Fruit fly (Drosophila melanogaster) whole organism, embryonic: ENCODE data around the gene Cyp4d20.

ENCODE experiments used
- Ada2b ChIP-seq: fragments of 200-800 bp; sonication (Bioruptor generic); IDR thresholded peaks from 2 replicates; pipeline ENCODE4 v1.3.6; 2022; ENCODE audit warnings: missing biosample characterization, missing genetic modification characterization
- Aef1 ChIP-seq: fragments of 200-800 bp; sonication (Bioruptor generic); IDR thresholded peaks from 3 replicates; pipeline ENCODE4 v1.3.6; 2022; ENCODE audit warnings: missing biosample characterization, missing genetic modification characterization
- Blimp-1 ChIP-seq: fragments of 200-800 bp; sonication (Bioruptor generic); optimal IDR thresholded peaks from 3 replicates; lab custom pipeline; 2018; ENCODE audit warnings: missing biosample characterization, missing genetic modification characterization, mild to moderate bottlenecking, moderate library complexity, missing genetic modification reagents
- CG10366 ChIP-seq: fragments of 200-800 bp; sonication (Bioruptor generic); IDR thresholded peaks from 2 replicates; pipeline ENCODE4 v1.3.6; 2022; ENCODE audit warnings: missing biosample characterization, missing genetic modification characterization
- CG10543 ChIP-seq: fragments of 200-800 bp; sonication (Bioruptor generic); optimal IDR thresholded peaks from 3 replicates; lab custom pipeline; 2017; ENCODE audit warnings: missing biosample characterization, mild to moderate bottlenecking, missing genetic modification characterization, moderate library complexity
- CG13424 ChIP-seq: fragments of 200-800 bp; sonication (Bioruptor generic); optimal IDR thresholded peaks from 2 replicates; lab custom pipeline; 2019; ENCODE audit warnings: missing biosample characterization, mild to moderate bottlenecking, missing genetic modification characterization, moderate library complexity
- CG17568 ChIP-seq: fragments of 200-800 bp; sonication (Bioruptor generic); optimal IDR thresholded peaks from 2 replicates; lab custom pipeline; 2018; ENCODE audit warnings: missing biosample characterization, mild to moderate bottlenecking, missing genetic modification characterization, moderate library complexity
- CG1792 ChIP-seq: fragments of 200-800 bp; sonication (Bioruptor generic); optimal IDR thresholded peaks from 2 replicates; lab custom pipeline; 2016; ENCODE audit warnings: missing biosample characterization, missing genetic modification characterization
- CG18764 ChIP-seq: fragments of 200-800 bp; sonication (Bioruptor generic); optimal IDR thresholded peaks from 3 replicates; lab custom pipeline; 2016; ENCODE audit warnings: missing biosample characterization, missing genetic modification characterization
- CG30020 ChIP-seq: fragments of 200-800 bp; optimal IDR thresholded peaks from 2 replicates; lab custom pipeline; 2019; ENCODE audit warnings: missing biosample characterization, mild to moderate bottlenecking, missing genetic modification characterization, moderate library complexity
- CG7271 ChIP-seq: fragments of 200-800 bp; sonication (Bioruptor generic); optimal IDR thresholded peaks from 2 replicates; lab custom pipeline; 2018; ENCODE audit warnings: missing biosample characterization, mild to moderate bottlenecking, missing genetic modification characterization, moderate library complexity
- CG9817 ChIP-seq: fragments of 200-800 bp; sonication (Bioruptor generic); optimal IDR thresholded peaks from 2 replicates; lab custom pipeline; 2018; ENCODE audit warnings: missing biosample characterization, mild to moderate bottlenecking, missing genetic modification characterization, moderate library complexity
- CkIIα-i1 ChIP-seq: fragments of 200-800 bp; sonication (Bioruptor generic); IDR thresholded peaks from 2 replicates; pipeline ENCODE4 v1.3.6; 2022; ENCODE audit warnings: missing biosample characterization, missing genetic modification characterization
- Dad ChIP-seq: fragments of 200-800 bp; sonication (Bioruptor generic); optimal IDR thresholded peaks from 3 replicates; lab custom pipeline; 2016; ENCODE audit warnings: missing biosample characterization, missing genetic modification characterization
- Dek ChIP-seq: fragments of 200-800 bp; sonication (Bioruptor generic); optimal IDR thresholded peaks from 3 replicates; lab custom pipeline; 2019; ENCODE audit warnings: missing biosample characterization, mild to moderate bottlenecking, missing genetic modification characterization, moderate library complexity
- Drgx ChIP-seq: fragments of 200-800 bp; sonication (Bioruptor generic); IDR thresholded peaks from 2 replicates; pipeline ENCODE4 v1.3.6; 2022; ENCODE audit warnings: missing biosample characterization, missing genetic modification characterization
- Eip74EF ChIP-seq, 2 experiments: fragments of 200-800 bp in 1 of 2; fragments of >200 bp in 1 of 2; sonication (Bioruptor generic) in 1 of 2; optimal IDR thresholded peaks; 2 replicates each; lab custom pipeline; 2017 to 2019; ENCODE audit warnings: missing biosample characterization in 2 of 2, missing genetic modification characterization in 2 of 2, mild to moderate bottlenecking in 1 of 2, moderate library complexity in 1 of 2
- Gsc ChIP-seq: fragments of 200-800 bp; sonication (Bioruptor generic); IDR thresholded peaks from 2 replicates; pipeline ENCODE4 v1.3.6; 2022; ENCODE audit warnings: missing biosample characterization, missing genetic modification characterization
- Hey ChIP-seq: fragments of 200-800 bp; sonication (Bioruptor generic); optimal IDR thresholded peaks from 3 replicates; lab custom pipeline; 2018; ENCODE audit warnings: missing biosample characterization, mild to moderate bottlenecking, missing genetic modification characterization
- Hmr ChIP-seq: fragments of 200-800 bp; sonication (Bioruptor generic); optimal IDR thresholded peaks from 3 replicates; lab custom pipeline; 2017; ENCODE audit warnings: mild to moderate bottlenecking, missing biosample characterization, missing genetic modification reagents, missing genetic modification characterization
- Hr78 ChIP-seq, 2 experiments: fragments of 200-800 bp in 1 of 2; fragments of >200 bp in 1 of 2; sonication (Bioruptor generic) in 1 of 2; optimal IDR thresholded peaks; 2 replicates each; lab custom pipeline; 2017 to 2019; ENCODE audit warnings: missing biosample characterization in 2 of 2, missing genetic modification characterization in 2 of 2, mild to moderate bottlenecking in 1 of 2, moderate library complexity in 1 of 2
- NFAT ChIP-seq: fragments of 200-800 bp; sonication (Bioruptor generic); IDR thresholded peaks from 2 replicates; pipeline ENCODE4 v1.3.6; 2022; ENCODE audit warnings: missing biosample characterization, missing genetic modification characterization
- Nf-YA ChIP-seq: fragments of 200-800 bp; sonication (Bioruptor generic); IDR thresholded peaks from 2 replicates; pipeline ENCODE4 v1.3.6; 2022; ENCODE audit warnings: missing biosample characterization, missing genetic modification characterization
- Ravus ChIP-seq: fragments of 200-800 bp; sonication (Bioruptor generic); IDR thresholded peaks from 2 replicates; pipeline ENCODE4 v1.3.6; 2022; ENCODE audit warnings: missing biosample characterization, missing genetic modification characterization
- Rfx ChIP-seq: fragments of 200-800 bp; sonication (Bioruptor generic); IDR thresholded peaks from 2 replicates; pipeline ENCODE4 v1.3.6; 2022; ENCODE audit warnings: missing biosample characterization, missing genetic modification characterization
- Spps ChIP-seq: fragments of 200-800 bp; sonication (Bioruptor generic); optimal IDR thresholded peaks from 2 replicates; lab custom pipeline; 2018; ENCODE audit warnings: missing biosample characterization, mild to moderate bottlenecking, missing genetic modification characterization
- Vsx1 ChIP-seq: fragments of 200-800 bp; sonication (Bioruptor generic); optimal IDR thresholded peaks from 2 replicates; lab custom pipeline; 2017; ENCODE audit warnings: missing biosample characterization, mild to moderate bottlenecking, missing genetic modification characterization, missing genetic modification reagents
- al ChIP-seq: fragments of 200-800 bp; sonication (Bioruptor generic); IDR thresholded peaks from 2 replicates; pipeline ENCODE4 v1.3.6; 2022; ENCODE audit warnings: missing biosample characterization, missing genetic modification characterization
- aop ChIP-seq: fragments of 200-800 bp; sonication (Bioruptor generic); IDR thresholded peaks from 2 replicates; pipeline ENCODE4 v1.3.6; 2022; ENCODE audit warnings: missing biosample characterization, missing genetic modification characterization
- ara ChIP-seq: fragments of 200-800 bp; sonication (Bioruptor generic); IDR thresholded peaks from 2 replicates; pipeline ENCODE4 v1.3.6; 2022; ENCODE audit warnings: missing biosample characterization, missing genetic modification characterization
- bbx ChIP-seq: fragments of 200-800 bp; sonication (Bioruptor generic); IDR thresholded peaks from 2 replicates; pipeline ENCODE4 v1.3.6; 2022; ENCODE audit warnings: missing biosample characterization, missing genetic modification characterization; ENCODE audit not compliant: partially characterized antibody
- chinmo ChIP-seq: fragments of 200-800 bp; sonication (Bioruptor generic); IDR thresholded peaks from 4 replicates; pipeline ENCODE4 v1.3.6; 2022; ENCODE audit warnings: missing biosample characterization, missing genetic modification characterization; ENCODE audit not compliant: partially characterized antibody
- disco-r ChIP-seq: fragments of 200-800 bp; sonication (Bioruptor generic); optimal IDR thresholded peaks from 2 replicates; lab custom pipeline; 2016; ENCODE audit warnings: missing biosample characterization, missing genetic modification characterization
- exex ChIP-seq: fragments of 200-800 bp; sonication (Bioruptor generic); optimal IDR thresholded peaks from 4 replicates; lab custom pipeline; 2018; ENCODE audit warnings: missing biosample characterization, mild to moderate bottlenecking, missing genetic modification characterization, moderate library complexity
- fd102C ChIP-seq: fragments of 200-800 bp; sonication (Bioruptor generic); optimal IDR thresholded peaks from 2 replicates; lab custom pipeline; 2018; ENCODE audit warnings: missing biosample characterization, mild to moderate bottlenecking, missing genetic modification characterization, moderate library complexity
- grau ChIP-seq: fragments of 200-800 bp; optimal IDR thresholded peaks from 3 replicates; lab custom pipeline; 2019; ENCODE audit warnings: missing biosample characterization, mild to moderate bottlenecking, missing genetic modification characterization, moderate library complexity
- gt ChIP-seq: fragments of 200-800 bp; sonication (Bioruptor generic); IDR thresholded peaks from 2 replicates; pipeline ENCODE4 v1.3.6; 2022; ENCODE audit warnings: missing biosample characterization, missing genetic modification characterization
- hbn ChIP-seq: fragments of 200-800 bp; sonication (Bioruptor generic); IDR thresholded peaks from 2 replicates; pipeline ENCODE4 v1.3.6; 2022; ENCODE audit warnings: missing biosample characterization, missing genetic modification characterization; ENCODE audit not compliant: partially characterized antibody
- her ChIP-seq: fragments of 200-800 bp; sonication (Bioruptor generic); optimal IDR thresholded peaks from 2 replicates; lab custom pipeline; 2016; ENCODE audit warnings: missing biosample characterization, missing genetic modification characterization
- jing ChIP-seq: fragments of 200-800 bp; sonication (Bioruptor generic); optimal IDR thresholded peaks from 2 replicates; lab custom pipeline; 2018; ENCODE audit warnings: missing biosample characterization, mild to moderate bottlenecking, missing genetic modification characterization
- klu ChIP-seq: fragments of 200-800 bp; sonication (Bioruptor generic); IDR thresholded peaks from 2 replicates; pipeline ENCODE4 v1.3.6; 2022; ENCODE audit warnings: missing biosample characterization, missing genetic modification characterization
- pan ChIP-seq, 4 experiments: fragments of >200 bp in 3 of 4; fragments of 200-800 bp in 1 of 4; sonication (Bioruptor generic) in 1 of 4; optimal IDR thresholded peaks in 3 of 4; IDR thresholded peaks in 1 of 4; 2 replicates each; pipeline versions ENCODE4 v1.3.6 to Lab custom; 2017 to 2022; ENCODE audit warnings: missing biosample characterization in 2 of 4, missing genetic modification characterization in 2 of 4, mixed read lengths in 1 of 4
- pb ChIP-seq: fragments of 200-800 bp; sonication (Bioruptor generic); optimal IDR thresholded peaks from 3 replicates; lab custom pipeline; 2016; ENCODE audit warnings: missing biosample characterization, missing genetic modification characterization
- row ChIP-seq: fragments of 200-800 bp; sonication (Bioruptor generic); IDR thresholded peaks from 3 replicates; pipeline ENCODE4 v1.3.6; 2022; ENCODE audit warnings: missing biosample characterization, missing genetic modification characterization
- run ChIP-seq: fragments of 200-800 bp; sonication (Bioruptor generic); optimal IDR thresholded peaks from 3 replicates; lab custom pipeline; 2018; ENCODE audit warnings: missing biosample characterization, mild to moderate bottlenecking, missing genetic modification characterization
- sima ChIP-seq: fragments of 200-800 bp; sonication (Bioruptor generic); optimal IDR thresholded peaks from 2 replicates; lab custom pipeline; 2016; ENCODE audit warnings: missing biosample characterization, missing genetic modification characterization
- slp2 ChIP-seq: fragments of 200-800 bp; sonication (Bioruptor generic); optimal IDR thresholded peaks from 2 replicates; lab custom pipeline; 2016; ENCODE audit warnings: missing biosample characterization, missing genetic modification characterization
- ssp ChIP-seq: fragments of 200-800 bp; sonication (Bioruptor generic); IDR thresholded peaks from 2 replicates; pipeline ENCODE4 v1.3.6; 2022; ENCODE audit warnings: missing biosample characterization, missing genetic modification characterization
- z ChIP-seq: fragments of 200-800 bp; sonication (Bioruptor generic); IDR thresholded peaks from 3 replicates; pipeline ENCODE4 v1.3.6; 2022; ENCODE audit warnings: missing biosample characterization, missing genetic modification characterization

The Cyp4d20 gene

dm6 chr3L:2466411-2467015 lies 11.7 kb downstream of the Cyp4d20 start (continued):
- TF ChIP-seq gt (no peak), fd102C (peak; percentile 56), klu (GFP tag; lab: Robert Waterston, UW) (no peak), hbn (GFP tag; lab: Robert Waterston, UW) (peak; percentile 67), Eip74EF (GFP tag; optimal IDR thresholded peaks at IDR 0.05; lab: Kevin White, UChicago) (peak in 1 of 2 experiments; percentile 35), Hr78 (GFP tag; optimal IDR thresholded peaks at IDR 0.05; lab: Kevin White, UChicago) (no peak), al (no peak), CkIIα-i1 (GFP tag; lab: Robert Waterston, UW) (no peak), NFAT (GFP tag; lab: Robert Waterston, UW) (0 out of 2 replicates have a peak, but pooled peaks have one; percentile 36), Blimp-1 (GFP tag; lab: Kevin White, UChicago) (peak; percentile 29), z (GFP tag; lab: Robert Waterston, UW) (no peak), jing (GFP tag; lab: Kevin White, UChicago) (no peak), CG10543 (peak; percentile 53), exex (tag; lab: Kevin White, UChicago) (no peak), Ada2b (GFP tag; lab: Robert Waterston, UW) (no peak), CG13424 (tag; lab: Kevin White, UChicago) (peak; percentile 28), Drgx (GFP tag; lab: Robert Waterston, UW) (no peak), CG17568 (GFP tag; lab: Kevin White, UChicago) (peak; percentile 51), CG1792 (GFP tag; lab: Kevin White, UChicago) (peak; percentile 13), Gsc (GFP tag; lab: Robert Waterston, UW) (no peak), Vsx1 (no peak), CG7271 (tag; lab: Kevin White, UChicago) (no peak), chinmo (GFP tag; lab: Robert Waterston, UW) (peak; percentile 57; the same call in 2 of the 4 replicates), Aef1 (GFP tag; lab: Robert Waterston, UW) (no peak), pb (GFP tag; lab: Kevin White, UChicago) (no peak), ssp (GFP tag; lab: Robert Waterston, UW) (no peak), aop (no peak), Dek (tag; lab: Kevin White, UChicago) (peak; percentile 2), her (GFP tag; lab: Kevin White, UChicago) (peak; percentile 67), disco-r (GFP tag; lab: Kevin White, UChicago) (no peak), CG18764 (GFP tag; lab: Kevin White, UChicago) (no peak), CG9817 (tag; lab: Kevin White, UChicago) (no peak), bbx (GFP tag; lab: Robert Waterston, UW) (peak; percentile 51), CG10366 (GFP tag; lab: Robert Waterston, UW) (0 out of 2 replicates have a peak, but pooled peaks have one; percentile 20), Spps (tag; lab: Kevin White, UChicago) (no peak), pan (optimal IDR thresholded peaks at IDR 0.05; lab: Kevin White, UChicago) (no peak), pan (GFP tag; optimal IDR thresholded peaks at IDR 0.05 in 1 of 2, IDR thresholded peaks at IDR 0.05 in 1 of 2) (peak in 1 of 2 experiments; percentile 6), grau (peak; percentile 52), row (GFP tag; lab: Robert Waterston, UW) (peak; percentile 11; the same call in 1 of the 3 replicates), Hey (no peak), ara (GFP tag; lab: Robert Waterston, UW) (no peak), CG30020 (tag; lab: Kevin White, UChicago) (no peak), Ravus (GFP tag; lab: Robert Waterston, UW) (no peak), Dad (no peak), Hmr (GFP tag; lab: Kevin White, UChicago) (peak; percentile 77), run (tag; lab: Kevin White, UChicago) (no peak), Rfx (GFP tag; lab: Robert Waterston, UW) (peak; percentile 54), Nf-YA (GFP tag; lab: Robert Waterston, UW) (no peak), sima (GFP tag; lab: Kevin White, UChicago) (no peak), slp2 (GFP tag; lab: Kevin White, UChicago) (no peak)
